Worm (Caenorhabditis elegans) whole organism, young adult: ENCODE measurements around the gene grl-21.

Experiments used
- B0261.1 ChIP-seq: sonication (generic microtip); optimal IDR thresholded peaks from 2 replicates; lab custom pipeline; 2016; ENCODE audit warnings: mild to moderate bottlenecking, missing genetic modification characterization, moderate library complexity, missing compliant biosample characterization
- F10E7.11 ChIP-seq: sonication (generic microtip); optimal IDR thresholded peaks from 2 replicates; lab custom pipeline; 2017; ENCODE audit warnings: mild to moderate bottlenecking, missing genetic modification characterization, moderate library complexity, missing compliant biosample characterization
- attf-3 ChIP-seq: fragments of 200-800 bp; sonication (Bioruptor generic); conservative IDR thresholded peaks from 2 replicates; pipeline ENCODE4 v1.3.6; 2022; ENCODE audit warnings: missing genetic modification reagents, missing genetic modification characterization, missing compliant biosample characterization
- ceh-91 ChIP-seq: fragments of 200-800 bp; sonication (Bioruptor generic); IDR thresholded peaks from 2 replicates; pipeline ENCODE4 v1.3.6; 2022; ENCODE audit warnings: missing genetic modification reagents, missing genetic modification characterization, missing compliant biosample characterization
- sdz-38 ChIP-seq: sonication (generic microtip); optimal IDR thresholded peaks from 2 replicates; lab custom pipeline; 2016; ENCODE audit warnings: missing genotype, missing genetic modification characterization, missing compliant biosample characterization

- TF ChIP-seq sdz-38 (tag; lab: Kevin White, UChicago) (no peak), attf-3 (GFP tag; lab: Robert Waterston, UW) (no peak), B0261.1 (tag; lab: Kevin White, UChicago) (no peak), F10E7.11 (no peak), ceh-91 (GFP tag; lab: Robert Waterston, UW) (no peak)
Measured at ce11 chrIV:10781346-10781745, 44.1 kb downstream of the grl-21 start.
